Fruit fly (Drosophila melanogaster) whole organism, wandering third instar larva: ENCODE measurements around the gene CG9853.
A peak's percentile ranks its signal among the peaks of the same experiment; 100 is the strongest.

Experiments used
- Abd-B ChIP-seq: fragments of >200 bp; optimal IDR thresholded peaks from 2 replicates; lab custom pipeline; 2017; ENCODE audit warnings: missing biosample characterization, missing genetic modification characterization
- CG32264 ChIP-seq: fragments of 200-800 bp; sonication (Bioruptor generic); optimal IDR thresholded peaks from 2 replicates; lab custom pipeline; 2016; ENCODE audit warnings: missing biosample characterization, missing genetic modification characterization
- CG9705 ChIP-seq: fragments of 200-800 bp; sonication (Bioruptor generic); optimal IDR thresholded peaks from 2 replicates; lab custom pipeline; 2018; ENCODE audit warnings: missing biosample characterization, mild to moderate bottlenecking, missing genetic modification characterization
- CrebA ChIP-seq: fragments of 200-800 bp; sonication (Bioruptor generic); optimal IDR thresholded peaks from 2 replicates; lab custom pipeline; 2016; ENCODE audit warnings: missing biosample characterization, mild to moderate bottlenecking, missing genetic modification characterization, borderline replicate concordance
- Dfd ChIP-seq: fragments of >200 bp; optimal IDR thresholded peaks from 2 replicates; lab custom pipeline; 2017; ENCODE audit warnings: missing biosample characterization, missing genetic modification characterization
- Dif ChIP-seq: fragments of 200-275, 200-300 bp; sonication (Bioruptor generic); optimal IDR thresholded peaks from 2 replicates; lab custom pipeline; 2018; ENCODE audit warnings: missing biosample characterization, missing genetic modification characterization; ENCODE audit not compliant: partially characterized antibody
- GATAd ChIP-seq: sonication (Bioruptor generic); optimal IDR thresholded peaks from 2 replicates; lab custom pipeline; 2016; ENCODE audit warnings: missing biosample characterization, missing genetic modification characterization
- HLH106 ChIP-seq: fragments of 200-800 bp; optimal IDR thresholded peaks from 3 replicates; lab custom pipeline; 2019; ENCODE audit warnings: missing biosample characterization, mild to moderate bottlenecking, missing genetic modification characterization, moderate library complexity
- Hnf4 ChIP-seq: fragments of 200-800 bp; sonication (Bioruptor generic); optimal IDR thresholded peaks from 2 replicates; lab custom pipeline; 2016; ENCODE audit warnings: missing biosample characterization, mild to moderate bottlenecking, missing genetic modification characterization
- Hr78 ChIP-seq: fragments of >200 bp; optimal IDR thresholded peaks from 2 replicates; lab custom pipeline; 2017; ENCODE audit warnings: missing biosample characterization, missing genetic modification characterization
- Hr83 ChIP-seq: fragments of 200-300 bp; sonication (Bioruptor generic); optimal IDR thresholded peaks from 2 replicates; lab custom pipeline; 2016; ENCODE audit warnings: missing biosample characterization, mild to moderate bottlenecking, missing genetic modification characterization, moderate library complexity; ENCODE audit not compliant: poor library complexity, severe bottlenecking
- Jra ChIP-seq: sonication (Bioruptor generic); optimal IDR thresholded peaks from 2 replicates; lab custom pipeline; 2016; ENCODE audit warnings: missing biosample characterization, missing genetic modification characterization
- Mio ChIP-seq: sonication (Bioruptor generic); optimal IDR thresholded peaks from 2 replicates; lab custom pipeline; 2016; ENCODE audit warnings: missing biosample characterization, missing genetic modification characterization
- Myc ChIP-seq: fragments of >200 bp; optimal IDR thresholded peaks from 2 replicates; lab custom pipeline; 2017
- N ChIP-seq: fragments of >200 bp; optimal IDR thresholded peaks from 2 replicates; lab custom pipeline; 2018; ENCODE audit warnings: missing biosample characterization, missing external identifiers, missing genetic modification characterization
- OdsH ChIP-seq: fragments of 200-800 bp; sonication (Bioruptor generic); optimal IDR thresholded peaks from 2 replicates; lab custom pipeline; 2016; ENCODE audit warnings: missing biosample characterization, mild to moderate bottlenecking, missing genetic modification characterization
- Rel ChIP-seq, 2 experiments: fragments of 200-800 bp; sonication (Bioruptor generic) in 1 of 2; optimal IDR thresholded peaks; 2 replicates in 1 of 2; 3 replicates in 1 of 2; lab custom pipeline; 2016 to 2019; ENCODE audit warnings: mild to moderate bottlenecking in 2 of 2, missing biosample characterization in 2 of 2, missing genetic modification characterization in 2 of 2, moderate library complexity in 1 of 2
- Sp1 ChIP-seq: fragments of 200-800 bp; sonication (Bioruptor generic); optimal IDR thresholded peaks from 3 replicates; lab custom pipeline; 2019; ENCODE audit warnings: missing biosample characterization, mild to moderate bottlenecking, missing genetic modification characterization, moderate library complexity
- Vsx2 ChIP-seq: fragments of 200-300, 225-300 bp; sonication (Bioruptor generic); optimal IDR thresholded peaks from 2 replicates; lab custom pipeline; 2018; ENCODE audit warnings: missing biosample characterization, missing genetic modification characterization; ENCODE audit not compliant: partially characterized antibody
- br ChIP-seq: fragments of 200-800 bp; sonication (Bioruptor generic); optimal IDR thresholded peaks from 2 replicates; lab custom pipeline; 2016; ENCODE audit warnings: missing biosample characterization, missing genetic modification characterization
- brk ChIP-seq: fragments of 200-800 bp; sonication (Bioruptor generic); optimal IDR thresholded peaks from 2 replicates; lab custom pipeline; 2016; ENCODE audit warnings: missing biosample characterization, mild to moderate bottlenecking, missing genetic modification characterization
- dl ChIP-seq, 2 experiments: fragments of 175-275, 200-275 bp in 1 of 2; fragments of 200-275 bp in 1 of 2; sonication (Bioruptor generic); optimal IDR thresholded peaks; lab custom pipeline; 2018; ENCODE audit warnings: mild to moderate bottlenecking in 2 of 2, missing biosample characterization in 2 of 2, missing genetic modification characterization in 2 of 2, moderate library complexity in 2 of 2; ENCODE audit not compliant: partially characterized antibody in 2 of 2, insufficient read depth in 1 of 2
- dmrt93B ChIP-seq: fragments of 200-800 bp; sonication (Bioruptor generic); optimal IDR thresholded peaks from 2 replicates; lab custom pipeline; 2018; ENCODE audit warnings: missing biosample characterization, mild to moderate bottlenecking, missing genetic modification characterization
- dsf ChIP-seq: sonication (Bioruptor generic); optimal IDR thresholded peaks from 2 replicates; lab custom pipeline; 2016; ENCODE audit warnings: missing biosample characterization, missing genetic modification characterization, borderline replicate concordance
- ey ChIP-seq: fragments of 200-800 bp; sonication (Bioruptor generic); optimal IDR thresholded peaks from 2 replicates; lab custom pipeline; 2016; ENCODE audit warnings: missing biosample characterization, missing genetic modification characterization
- foxo ChIP-seq, 2 experiments: fragments of 200-800 bp; sonication (Bioruptor generic); optimal IDR thresholded peaks; 2 replicates in 1 of 2; 3 replicates in 1 of 2; lab custom pipeline; 2016 to 2017; ENCODE audit warnings: missing biosample characterization in 2 of 2, missing genetic modification characterization in 2 of 2
- fru ChIP-seq: fragments of 200-800 bp; sonication (Bioruptor generic); optimal IDR thresholded peaks from 3 replicates; lab custom pipeline; 2016; ENCODE audit warnings: missing biosample characterization, mild to moderate bottlenecking, missing genetic modification characterization
- h ChIP-seq: fragments of 200-800 bp; sonication (Bioruptor generic); optimal IDR thresholded peaks from 3 replicates; lab custom pipeline; 2016; ENCODE audit warnings: missing biosample characterization, mild to moderate bottlenecking, missing genetic modification characterization
- jim ChIP-seq: fragments of 175-275, 200-325 bp; sonication (Bioruptor generic); optimal IDR thresholded peaks from 2 replicates; lab custom pipeline; 2016; ENCODE audit warnings: missing biosample characterization, mild to moderate bottlenecking, missing genetic modification characterization
- lola ChIP-seq: fragments of >200 bp; optimal IDR thresholded peaks from 2 replicates; lab custom pipeline; 2017; ENCODE audit warnings: missing biosample characterization, missing genetic modification characterization
- pan ChIP-seq: fragments of >200 bp; optimal IDR thresholded peaks from 2 replicates; lab custom pipeline; 2017
- psq ChIP-seq: fragments of 200-800 bp; sonication (Bioruptor generic); optimal IDR thresholded peaks from 3 replicates; lab custom pipeline; 2017; ENCODE audit warnings: missing biosample characterization, mild to moderate bottlenecking, missing genetic modification characterization, moderate library complexity
- rgr ChIP-seq: fragments of 200-800 bp; sonication (Bioruptor generic); optimal IDR thresholded peaks from 3 replicates; lab custom pipeline; 2016; ENCODE audit warnings: missing biosample characterization, mild to moderate bottlenecking, missing genetic modification characterization
- sage ChIP-seq: fragments of 200-800 bp; sonication (Bioruptor generic); optimal IDR thresholded peaks from 2 replicates; lab custom pipeline; 2016; ENCODE audit warnings: missing biosample characterization, mild to moderate bottlenecking, missing genetic modification characterization
- sv ChIP-seq: fragments of 200-800 bp; sonication (Bioruptor generic); optimal IDR thresholded peaks from 3 replicates; lab custom pipeline; 2016; ENCODE audit warnings: missing biosample characterization, missing genetic modification characterization
- tai ChIP-seq: sonication (Bioruptor generic); optimal IDR thresholded peaks from 2 replicates; lab custom pipeline; 2016; ENCODE audit warnings: missing biosample characterization, missing genetic modification characterization
- usp ChIP-seq: fragments of >200 bp; optimal IDR thresholded peaks from 2 replicates; lab custom pipeline; 2017; ENCODE audit warnings: missing biosample characterization, missing genetic modification characterization
- woc ChIP-seq: sonication (Bioruptor generic); optimal IDR thresholded peaks from 2 replicates; lab custom pipeline; 2016; ENCODE audit warnings: missing biosample characterization, mild to moderate bottlenecking, missing genetic modification characterization

Gene CG9853

DNA sequence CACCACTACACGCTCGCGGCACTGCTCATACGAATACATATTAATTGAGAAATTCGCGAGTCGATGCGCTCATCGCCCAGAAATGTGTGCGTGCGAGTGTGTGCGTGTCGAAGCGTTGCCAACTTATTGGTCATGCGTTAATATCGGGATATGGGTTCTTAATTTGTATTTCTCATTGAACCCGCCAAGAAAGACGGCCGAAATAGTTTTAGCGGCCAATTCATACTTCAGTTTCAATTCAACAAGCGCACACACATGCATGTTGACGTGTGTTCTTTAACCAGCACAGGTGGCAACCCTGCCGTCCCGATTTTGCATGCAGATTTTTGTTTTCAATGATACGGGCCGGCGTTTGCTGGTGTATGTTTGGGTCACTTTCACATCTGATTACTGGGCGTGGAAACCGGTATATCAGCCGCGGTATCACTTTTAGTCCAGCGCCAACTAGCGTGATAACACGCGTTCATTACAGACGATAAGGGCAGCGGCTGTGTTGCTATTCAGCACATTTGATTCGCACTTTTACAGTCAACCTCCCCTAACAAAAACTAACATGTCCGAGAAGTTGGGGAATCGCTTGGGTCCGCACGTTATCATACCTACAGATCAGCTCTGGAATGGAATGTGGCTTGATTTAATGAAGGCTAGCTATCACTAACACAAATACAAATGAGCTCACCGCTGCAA is 2.0 kb upstream of the CG9853 start:
- TF ChIP-seq dsf (GFP tag; lab: Kevin White, UChicago), result no peak
- TF ChIP-seq Rel (GFP tag; optimal IDR thresholded peaks at IDR 0.05; lab: Kevin White, UChicago), result no peak
- TF ChIP-seq Rel (tag; optimal IDR thresholded peaks at IDR 0.05; lab: Kevin White, UChicago), result peak; percentile 32
- TF ChIP-seq Sp1, result peak; percentile 38
- TF ChIP-seq N (GFP tag; lab: Kevin White, UChicago), result no peak
- TF ChIP-seq Hr83 (GFP tag; lab: Kevin White, UChicago), result no peak
- TF ChIP-seq rgr (GFP tag; lab: Kevin White, UChicago), result peak; percentile 71
- TF ChIP-seq sv, result no peak
- TF ChIP-seq CG32264, result peak; percentile 23
- TF ChIP-seq h (GFP tag; lab: Kevin White, UChicago), result peak; percentile 73
- no peak for TF ChIP-seq Myc (lab: Kevin White, UChicago)
- TF ChIP-seq OdsH, result peak; percentile 46
- peak; percentile 35 for TF ChIP-seq psq (GFP tag; lab: Kevin White, UChicago)
- TF ChIP-seq Abd-B (GFP tag; lab: Kevin White, UChicago), result no peak
- no peak for TF ChIP-seq usp (GFP tag; lab: Kevin White, UChicago)
- no peak for TF ChIP-seq jim
- peak; percentile 21 to 76 for TF ChIP-seq foxo (GFP tag; optimal IDR thresholded peaks at IDR 0.05; lab: Kevin White, UChicago)
- peak; percentile 19 for TF ChIP-seq CG9705 (GFP tag; lab: Kevin White, UChicago)
- TF ChIP-seq woc (GFP tag; lab: Kevin White, UChicago), result no peak
- no peak for TF ChIP-seq Hr78
- peak; percentile 63 for TF ChIP-seq fru (GFP tag; lab: Kevin White, UChicago)
- TF ChIP-seq Jra, result peak; percentile 89
- TF ChIP-seq brk (GFP tag; lab: Kevin White, UChicago), result no peak
- peak; percentile 65 for TF ChIP-seq br
- TF ChIP-seq HLH106 (tag; lab: Kevin White, UChicago), result peak; percentile 32
- TF ChIP-seq dl (GFP tag; optimal IDR thresholded peaks at IDR 0.05; lab: Kevin White, UChicago; ENCODE audit: insufficient read depth in 1 of 2, partially characterized antibody in 2 of 2), result peak in 1 of 2 experiments; percentile 51
- TF ChIP-seq ey (GFP tag; lab: Kevin White, UChicago), result peak; percentile 40
- no peak for TF ChIP-seq tai (GFP tag; lab: Kevin White, UChicago)
- peak; percentile 53 for TF ChIP-seq Hnf4 (GFP tag; lab: Kevin White, UChicago)

DNA sequence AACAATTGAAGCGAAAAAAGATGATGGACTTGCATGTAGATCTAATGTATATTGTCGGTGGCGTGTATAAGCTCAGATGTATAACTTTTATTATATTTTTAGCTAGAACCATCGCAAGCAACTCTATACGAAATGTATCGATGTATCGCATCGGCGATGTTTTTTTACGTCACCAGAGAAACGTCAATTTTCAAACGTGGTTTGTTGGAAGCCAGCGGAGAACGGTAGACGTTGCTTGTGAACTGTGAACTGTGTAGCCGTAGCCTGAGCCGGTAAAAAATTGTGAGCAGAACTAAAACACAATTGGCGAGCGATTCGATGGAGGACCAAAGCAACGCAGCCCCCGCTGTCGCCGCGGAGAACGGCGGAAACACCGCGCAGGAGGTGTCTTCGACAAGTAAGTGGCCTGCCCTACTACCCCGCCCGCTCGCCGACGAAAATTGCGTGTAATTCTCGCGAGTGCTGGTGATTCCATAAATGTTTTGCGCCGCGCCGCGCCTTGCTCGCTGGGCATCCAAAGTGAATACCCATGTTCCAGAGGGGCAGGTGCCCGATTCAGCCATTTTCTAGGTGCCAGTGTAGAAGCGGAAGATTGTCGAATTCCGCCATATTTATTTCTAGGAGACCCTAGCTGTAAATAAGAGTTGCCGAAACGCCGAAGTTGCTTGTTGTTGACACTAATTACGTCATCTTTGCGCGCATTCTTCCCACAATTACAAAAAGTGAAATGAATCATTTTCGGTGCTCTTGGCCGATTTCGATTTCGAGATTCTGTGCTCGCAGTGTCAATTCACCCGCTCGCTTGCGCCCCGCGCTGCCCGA is 1.3 kb upstream of the CG9853 start, which contains the start of gene lost:
TSS of gene lost (plus strand) at position 193 of the 822 bp plus-strand sequence.
- TF ChIP-seq Mio (no peak), br (no peak), sv (no peak), Jra (no peak), HLH106 (tag; lab: Kevin White, UChicago) (peak; percentile 29), dmrt93B (no peak), rgr (GFP tag; lab: Kevin White, UChicago) (peak; percentile 43), Vsx2 (GFP tag; lab: Kevin White, UChicago) (no peak), Dfd (no peak), woc (GFP tag; lab: Kevin White, UChicago) (peak; percentile 44), ey (GFP tag; lab: Kevin White, UChicago) (no peak), N (GFP tag; lab: Kevin White, UChicago) (no peak), GATAd (GFP tag; lab: Kevin White, UChicago) (no peak), Abd-B (GFP tag; lab: Kevin White, UChicago) (no peak), Sp1 (peak; percentile 1), jim (no peak), pan (lab: Kevin White, UChicago) (no peak), tai (GFP tag; lab: Kevin White, UChicago) (no peak), Myc (lab: Kevin White, UChicago) (peak; percentile 68), fru (GFP tag; lab: Kevin White, UChicago) (no peak), OdsH (no peak), usp (GFP tag; lab: Kevin White, UChicago) (no peak), Rel (GFP tag; optimal IDR thresholded peaks at IDR 0.05; lab: Kevin White, UChicago) (no peak), Rel (tag; optimal IDR thresholded peaks at IDR 0.05; lab: Kevin White, UChicago) (peak; percentile 58), brk (GFP tag; lab: Kevin White, UChicago) (no peak), dl (GFP tag; optimal IDR thresholded peaks at IDR 0.05; lab: Kevin White, UChicago; ENCODE audit: insufficient read depth in 1 of 2, partially characterized antibody in 2 of 2) (no peak), lola (GFP tag; lab: Kevin White, UChicago) (no peak), sage (GFP tag; lab: Kevin White, UChicago) (no peak), CrebA (GFP tag; lab: Kevin White, UChicago) (no peak), CG32264 (no peak), h (GFP tag; lab: Kevin White, UChicago) (no peak), Hnf4 (GFP tag; lab: Kevin White, UChicago) (peak; percentile 60), Hr78 (no peak), CG9705 (GFP tag; lab: Kevin White, UChicago) (no peak), foxo (GFP tag; optimal IDR thresholded peaks at IDR 0.05; lab: Kevin White, UChicago) (no peak), psq (GFP tag; lab: Kevin White, UChicago) (no peak), dsf (GFP tag; lab: Kevin White, UChicago) (peak; percentile 25), Dif (peak; percentile 57), Hr83 (GFP tag; lab: Kevin White, UChicago) (peak; percentile 66)
